Worm (Caenorhabditis elegans): ENCODE measurements around the gene F13H10.5.
A peak's percentile ranks its signal among the peaks of the same experiment; 100 is the strongest.

The F13H10.5 gene

DNA sequence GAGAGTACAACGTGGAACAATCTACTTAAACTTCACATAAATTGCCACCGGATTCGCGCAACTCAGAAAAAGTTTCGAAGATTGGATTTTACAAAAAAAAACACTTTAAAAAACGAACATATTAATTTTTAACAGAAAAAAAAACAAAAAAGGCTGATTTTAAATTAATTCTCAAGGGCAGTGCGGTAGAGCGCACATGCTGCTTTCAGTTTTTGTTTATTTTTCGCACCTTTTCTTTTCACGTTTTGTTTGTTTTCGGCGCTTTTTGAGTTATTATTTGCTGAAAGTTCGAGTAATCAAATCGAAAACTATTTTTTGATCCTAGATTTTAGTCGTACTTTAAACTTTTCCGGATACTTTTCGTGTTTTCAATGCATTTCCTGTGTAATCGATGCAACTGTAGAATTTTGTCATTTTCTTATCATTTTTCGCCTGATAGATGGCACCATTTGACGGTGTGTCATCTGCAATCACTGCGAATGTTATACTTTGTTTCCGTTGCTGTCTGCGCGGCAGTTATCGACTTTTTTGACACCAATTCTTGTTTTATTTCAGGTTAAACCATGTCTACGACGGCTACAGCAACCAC lies 29.3 kb downstream of the F13H10.5 start, which contains the start of gene F13H10.8:
Gene F13H10.8 (plus strand): TSS at position 556 of the 589 bp plus-strand sequence.
- no peak for TF ChIP-seq tab-1 (GFP tag; IDR thresholded peaks at IDR 0.05)
- no peak for TF ChIP-seq cog-1 (tag; optimal IDR thresholded peaks at IDR 0.05)

ce11 chrIV:11021512-11022268 lies 30.9 kb downstream of the F13H10.5 start, which contains the start of gene mogs-1:
mogs-1 (minus strand) TSS chrIV:11021928.
- TF ChIP-seq klf-2 (GFP tag; conservative IDR thresholded peaks at IDR 0.05) (no peak), med-1 (GFP tag; optimal IDR thresholded peaks at IDR 0.05; ENCODE audit: insufficient read depth) (no peak), flt-1 (GFP tag; IDR thresholded peaks at IDR 0.05) (no peak), tab-1 (GFP tag; IDR thresholded peaks at IDR 0.05) (no peak), T22C8.4 (GFP tag; IDR thresholded peaks at IDR 0.05) (no peak), ztf-23 (GFP tag; IDR thresholded peaks at IDR 0.05) (no peak), cog-1 (tag; optimal IDR thresholded peaks at IDR 0.05) (no peak), ref-1 (GFP tag; conservative IDR thresholded peaks at IDR 0.05) (no peak), ztf-29 (GFP tag; IDR thresholded peaks at IDR 0.05) (no peak)

- no peak for TF ChIP-seq klf-2 (GFP tag; conservative IDR thresholded peaks at IDR 0.05)
- no peak for TF ChIP-seq T22C8.4 (GFP tag; IDR thresholded peaks at IDR 0.05)
- TF ChIP-seq ref-1 (GFP tag; conservative IDR thresholded peaks at IDR 0.05) = no peak
- no peak for TF ChIP-seq ztf-29 (GFP tag; IDR thresholded peaks at IDR 0.05)
- TF ChIP-seq med-1 (GFP tag; optimal IDR thresholded peaks at IDR 0.05; ENCODE audit: insufficient read depth) = no peak
- no peak for TF ChIP-seq ztf-23 (GFP tag; IDR thresholded peaks at IDR 0.05)
- no peak for TF ChIP-seq flt-1 (GFP tag; IDR thresholded peaks at IDR 0.05)
- no peak for TF ChIP-seq tab-1 (GFP tag; IDR thresholded peaks at IDR 0.05)
- TF ChIP-seq cog-1 (tag; optimal IDR thresholded peaks at IDR 0.05) = no peak
These were observed 31.5 kb downstream of the F13H10.5 start, which contains the start of gene alh-3 for ce11 chrIV:11022303-11022702. alh-3 (plus strand) TSS chrIV:11022603.

DNA sequence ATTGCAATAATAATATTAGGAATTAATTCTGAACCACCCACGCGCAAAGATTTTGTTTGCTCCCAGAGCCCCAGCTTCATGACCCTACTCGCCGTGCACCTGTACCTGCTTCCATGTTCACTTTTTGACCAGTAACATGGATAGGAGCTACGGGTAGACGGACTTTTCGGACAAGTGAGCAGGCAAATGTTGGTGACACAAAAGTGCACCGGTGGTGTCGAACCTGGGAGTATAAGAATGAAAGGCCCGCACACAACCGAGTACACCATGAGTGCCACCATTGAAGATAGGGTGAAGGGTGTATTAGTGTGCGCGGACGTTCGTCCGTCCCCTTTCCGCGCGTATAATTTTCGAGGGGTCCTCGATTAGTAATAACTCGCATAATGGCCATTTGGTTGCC lies 35.1 kb downstream of the F13H10.5 start:
- TF ChIP-seq ztf-29 (GFP tag; IDR thresholded peaks at IDR 0.05) = peak; percentile 97
- peak; percentile 97 for TF ChIP-seq klf-2 (GFP tag; conservative IDR thresholded peaks at IDR 0.05)
- TF ChIP-seq T22C8.4 (GFP tag; IDR thresholded peaks at IDR 0.05) = peak; percentile 96
- TF ChIP-seq med-1 (GFP tag; optimal IDR thresholded peaks at IDR 0.05; ENCODE audit: insufficient read depth) = peak; percentile 94
- peak; percentile 99 for TF ChIP-seq flt-1 (GFP tag; IDR thresholded peaks at IDR 0.05)
- TF ChIP-seq cog-1 (tag; optimal IDR thresholded peaks at IDR 0.05) = peak; percentile 99
- peak; percentile 99 for TF ChIP-seq ref-1 (GFP tag; conservative IDR thresholded peaks at IDR 0.05)
- TF ChIP-seq ztf-23 (GFP tag; IDR thresholded peaks at IDR 0.05) = peak; percentile 97
- TF ChIP-seq tab-1 (GFP tag; IDR thresholded peaks at IDR 0.05) = peak; percentile 100

DNA sequence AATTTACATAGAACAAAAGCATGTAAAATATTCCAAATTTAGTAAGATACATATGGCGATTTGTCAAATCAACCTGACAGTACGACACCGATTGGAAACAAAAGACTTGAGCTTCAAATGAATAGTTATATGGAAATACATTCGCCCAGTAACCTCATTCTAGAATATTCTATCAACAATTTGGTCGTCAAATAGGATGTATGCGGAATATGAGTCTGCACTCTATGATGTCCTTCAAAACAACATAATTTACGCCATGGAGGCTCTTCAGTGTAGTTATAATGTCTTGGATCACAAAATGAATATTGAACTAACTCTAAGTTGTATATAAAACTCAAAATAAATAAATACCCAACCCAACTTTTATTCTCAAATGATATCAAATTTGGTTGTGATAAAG lies 35.8 kb downstream of the F13H10.5 start:
- no peak for TF ChIP-seq ztf-23 (GFP tag; IDR thresholded peaks at IDR 0.05)
- TF ChIP-seq klf-2 (GFP tag; conservative IDR thresholded peaks at IDR 0.05) = no peak
- TF ChIP-seq tab-1 (GFP tag; IDR thresholded peaks at IDR 0.05) = no peak
- no peak for TF ChIP-seq flt-1 (GFP tag; IDR thresholded peaks at IDR 0.05)
- TF ChIP-seq med-1 (GFP tag; optimal IDR thresholded peaks at IDR 0.05; ENCODE audit: insufficient read depth) = no peak
- 0 out of 2 replicates have a peak, but pooled peaks have one; percentile 11 for TF ChIP-seq T22C8.4 (GFP tag; IDR thresholded peaks at IDR 0.05)

- TF ChIP-seq T22C8.4 (GFP tag; IDR thresholded peaks at IDR 0.05) = no peak
- peak; percentile 76; the same call in 1 of the 2 replicates for TF ChIP-seq flt-1 (GFP tag; IDR thresholded peaks at IDR 0.05)
- no peak for TF ChIP-seq ref-1 (GFP tag; conservative IDR thresholded peaks at IDR 0.05)
- no peak for TF ChIP-seq klf-2 (GFP tag; conservative IDR thresholded peaks at IDR 0.05)
- peak; percentile 76 for TF ChIP-seq cog-1 (tag; optimal IDR thresholded peaks at IDR 0.05)
These were observed 36.8 kb downstream of the F13H10.5 start for ce11 chrIV:11027560-11027959.

DNA sequence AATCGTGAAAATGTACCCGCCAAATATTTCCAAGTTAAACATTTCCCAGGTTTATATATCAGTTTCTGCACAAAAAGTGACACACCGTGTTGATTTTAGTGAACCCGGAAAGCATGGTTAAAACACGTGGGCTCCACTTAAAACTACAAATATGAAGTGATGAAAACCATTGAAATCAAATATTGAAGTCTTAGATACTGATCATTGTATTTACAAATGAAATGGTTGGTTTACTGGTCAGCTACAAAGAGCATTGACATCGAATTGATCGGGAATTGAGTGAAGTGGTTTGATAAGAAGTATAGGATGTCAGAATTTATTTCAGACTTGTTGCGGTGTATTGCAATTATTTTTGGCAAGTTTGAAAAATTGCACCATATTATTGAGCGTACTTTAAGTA lies 38.6 kb downstream of the F13H10.5 start, which contains the start of gene hrg-5:
Gene hrg-5 (minus strand): TSS at position 17 of the 400 bp plus-strand sequence.
- no peak for TF ChIP-seq flt-1 (GFP tag; IDR thresholded peaks at IDR 0.05)
- TF ChIP-seq ztf-29 (GFP tag; IDR thresholded peaks at IDR 0.05) = no peak
- no peak for TF ChIP-seq ztf-23 (GFP tag; IDR thresholded peaks at IDR 0.05)
- no peak for TF ChIP-seq cog-1 (tag; optimal IDR thresholded peaks at IDR 0.05)
- no peak for TF ChIP-seq klf-2 (GFP tag; conservative IDR thresholded peaks at IDR 0.05)
- no peak for TF ChIP-seq med-1 (GFP tag; optimal IDR thresholded peaks at IDR 0.05; ENCODE audit: insufficient read depth)
- TF ChIP-seq T22C8.4 (GFP tag; IDR thresholded peaks at IDR 0.05) = no peak
- no peak for TF ChIP-seq ref-1 (GFP tag; conservative IDR thresholded peaks at IDR 0.05)
- TF ChIP-seq tab-1 (GFP tag; IDR thresholded peaks at IDR 0.05) = no peak

- TF ChIP-seq T22C8.4 (GFP tag; IDR thresholded peaks at IDR 0.05) (no peak), ztf-29 (GFP tag; IDR thresholded peaks at IDR 0.05) (no peak), klf-2 (GFP tag; conservative IDR thresholded peaks at IDR 0.05) (no peak), ztf-23 (GFP tag; IDR thresholded peaks at IDR 0.05) (no peak), flt-1 (GFP tag; IDR thresholded peaks at IDR 0.05) (no peak), med-1 (GFP tag; optimal IDR thresholded peaks at IDR 0.05; ENCODE audit: insufficient read depth) (no peak), ref-1 (GFP tag; conservative IDR thresholded peaks at IDR 0.05) (no peak), tab-1 (GFP tag; IDR thresholded peaks at IDR 0.05) (no peak), cog-1 (tag; optimal IDR thresholded peaks at IDR 0.05) (no peak)
These were observed 39.3 kb downstream of the F13H10.5 start for ce11 chrIV:11030117-11030516.

- TF ChIP-seq T22C8.4 (GFP tag; IDR thresholded peaks at IDR 0.05) = no peak
- no peak for TF ChIP-seq ztf-23 (GFP tag; IDR thresholded peaks at IDR 0.05)
- TF ChIP-seq ztf-29 (GFP tag; IDR thresholded peaks at IDR 0.05) = no peak
- no peak for TF ChIP-seq cog-1 (tag; optimal IDR thresholded peaks at IDR 0.05)
- TF ChIP-seq tab-1 (GFP tag; IDR thresholded peaks at IDR 0.05) = no peak
- TF ChIP-seq ref-1 (GFP tag; conservative IDR thresholded peaks at IDR 0.05) = no peak
These were observed 40.1 kb downstream of the F13H10.5 start, which contains the start of gene hrg-4 for ce11 chrIV:11030893-11031292. hrg-4 (minus strand) TSS chrIV:11030993.
